Worm (Caenorhabditis elegans): ENCODE data around the gene F10A3.4.

F10A3.4 gene

DNA sequence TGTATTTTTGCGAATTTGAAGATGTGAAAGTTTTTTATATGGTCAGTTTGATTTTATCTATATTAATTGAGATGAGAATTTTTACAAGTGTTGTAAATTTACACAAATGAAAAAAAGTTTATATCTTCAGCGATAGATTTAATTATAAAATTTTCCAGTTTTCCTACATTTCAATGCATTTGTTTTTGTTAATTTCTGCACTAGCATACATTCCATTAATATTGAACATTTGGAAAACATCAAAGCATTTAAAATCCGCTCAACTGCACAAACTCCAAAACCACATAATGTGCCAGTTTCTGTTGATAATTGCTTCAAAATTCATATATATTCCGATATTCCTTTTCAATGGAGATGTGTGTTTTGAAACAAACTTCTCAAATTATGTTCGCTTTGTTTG lies 34.0 kb downstream of the F10A3.4 start, which contains the start of gene srh-277:
srh-277 (plus strand) TSS at position 301 of the 400 bp plus-strand sequence.
- TF ChIP-seq ceh-63 (GFP tag; optimal IDR thresholded peaks at IDR 0.05): no peak
- TF ChIP-seq lin-35 (GFP tag; optimal IDR thresholded peaks at IDR 0.05): no peak
- no peak for TF ChIP-seq egl-27 (tag; optimal IDR thresholded peaks at IDR 0.05)
- no peak for TF ChIP-seq ceh-88 (GFP tag; IDR thresholded peaks at IDR 0.05)
- no peak for TF ChIP-seq lin-14 (GFP tag; optimal IDR thresholded peaks at IDR 0.05)
- no peak for TF ChIP-seq mep-1 (tag; optimal IDR thresholded peaks at IDR 0.05)

DNA sequence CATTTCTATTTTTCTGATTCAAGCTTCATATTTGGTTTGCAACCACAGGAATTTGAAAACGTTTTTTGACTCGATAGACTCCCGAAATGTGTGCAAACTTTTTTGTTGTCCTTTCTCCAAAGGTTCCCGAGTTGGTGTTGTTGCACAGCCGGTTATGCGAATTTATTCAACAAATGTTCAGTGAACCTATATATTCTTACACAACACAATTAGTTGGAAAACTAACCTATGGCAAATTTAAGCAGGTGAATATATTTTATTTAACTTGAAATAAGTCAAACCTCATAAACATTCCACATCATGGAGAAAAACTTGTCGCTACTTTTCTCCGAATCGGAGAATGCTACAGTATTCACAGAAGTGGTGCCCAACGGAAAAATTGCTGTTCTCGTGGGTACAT lies 34.5 kb downstream of the F10A3.4 start, which contains the start of gene srz-14:
srz-14 (plus strand) TSS at position 301 of the 400 bp plus-strand sequence.
- TF ChIP-seq zag-1 (tag; optimal IDR thresholded peaks at IDR 0.05) (no peak), snu-23 (GFP tag; optimal IDR thresholded peaks at IDR 0.05) (no peak), unc-30 (tag; optimal IDR thresholded peaks at IDR 0.05) (no peak), aha-1 (tag; optimal IDR thresholded peaks at IDR 0.05) (no peak), F16B12.6 (tag; optimal IDR thresholded peaks at IDR 0.05) (no peak), rnt-1 (tag; optimal IDR thresholded peaks at IDR 0.05) (no peak), ztf-4 (tag; optimal IDR thresholded peaks at IDR 0.05) (no peak), ztf-11 (tag; optimal IDR thresholded peaks at IDR 0.05) (no peak), pqm-1 (tag; optimal IDR thresholded peaks at IDR 0.05) (no peak), pag-3 (tag; optimal IDR thresholded peaks at IDR 0.05; ENCODE audit: borderline replicate concordance, insufficient read depth) (no peak), ceh-82 (tag; optimal IDR thresholded peaks at IDR 0.05) (no peak), tbx-2 (tag; optimal IDR thresholded peaks at IDR 0.05) (no peak), nhr-11 (tag; optimal IDR thresholded peaks at IDR 0.05) (no peak), sptf-1 (tag; optimal IDR thresholded peaks at IDR 0.05) (no peak), xbp-1 (tag; optimal IDR thresholded peaks at IDR 0.05) (no peak), grh-1 (GFP tag; IDR thresholded peaks at IDR 0.05) (no peak), dpl-1 (GFP tag; optimal IDR thresholded peaks at IDR 0.05) (no peak), snpc-4 (tag; optimal IDR thresholded peaks at IDR 0.05) (no peak)

DNA sequence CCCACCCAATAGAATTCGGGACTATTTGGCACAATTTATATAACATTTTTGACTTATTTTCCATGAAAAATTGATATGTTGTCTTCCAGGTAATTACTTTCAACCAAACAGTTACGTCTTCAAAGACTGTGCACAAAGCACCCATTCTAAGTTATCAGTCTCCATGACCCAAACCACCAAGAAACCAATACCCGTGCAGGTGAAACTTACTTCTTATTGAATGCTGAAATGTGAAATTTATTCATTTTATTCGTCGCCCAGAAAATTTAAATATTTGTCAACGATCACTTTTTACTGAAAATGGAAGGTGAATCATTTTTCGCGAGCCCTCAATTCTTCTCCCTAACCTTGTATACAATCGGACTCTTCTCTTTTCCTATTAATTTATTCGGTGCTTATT lies 41.6 kb downstream of the F10A3.4 start, which contains the start of gene srh-281:
srh-281 (plus strand) TSS at position 301 of the 400 bp plus-strand sequence.
- no peak for TF ChIP-seq ceh-63 (GFP tag; optimal IDR thresholded peaks at IDR 0.05)
- no peak for TF ChIP-seq nhr-85 (tag)
- no peak for TF ChIP-seq nhr-71 (tag; optimal IDR thresholded peaks at IDR 0.05)
- no peak for TF ChIP-seq mep-1 (tag; optimal IDR thresholded peaks at IDR 0.05)
- TF ChIP-seq dpl-1 (GFP tag; optimal IDR thresholded peaks at IDR 0.05): no peak
- no peak for TF ChIP-seq pag-3 (tag; optimal IDR thresholded peaks at IDR 0.05; ENCODE audit: borderline replicate concordance, insufficient read depth)
- TF ChIP-seq ztf-4 (tag; optimal IDR thresholded peaks at IDR 0.05): no peak
- no peak for TF ChIP-seq pqm-1 (tag; optimal IDR thresholded peaks at IDR 0.05)
- TF ChIP-seq unc-130 (tag; optimal IDR thresholded peaks at IDR 0.05): no peak
- no peak for TF ChIP-seq fos-1 (tag; optimal IDR thresholded peaks at IDR 0.05)
- TF ChIP-seq ces-1 (GFP tag; optimal IDR thresholded peaks at IDR 0.05): no peak
- TF ChIP-seq nhr-90 (tag; optimal IDR thresholded peaks at IDR 0.05; ENCODE audit: poor library complexity): no peak
- TF ChIP-seq elt-3 (tag; optimal IDR thresholded peaks at IDR 0.05): no peak
- no peak for TF ChIP-seq lin-14 (GFP tag; optimal IDR thresholded peaks at IDR 0.05)

DNA sequence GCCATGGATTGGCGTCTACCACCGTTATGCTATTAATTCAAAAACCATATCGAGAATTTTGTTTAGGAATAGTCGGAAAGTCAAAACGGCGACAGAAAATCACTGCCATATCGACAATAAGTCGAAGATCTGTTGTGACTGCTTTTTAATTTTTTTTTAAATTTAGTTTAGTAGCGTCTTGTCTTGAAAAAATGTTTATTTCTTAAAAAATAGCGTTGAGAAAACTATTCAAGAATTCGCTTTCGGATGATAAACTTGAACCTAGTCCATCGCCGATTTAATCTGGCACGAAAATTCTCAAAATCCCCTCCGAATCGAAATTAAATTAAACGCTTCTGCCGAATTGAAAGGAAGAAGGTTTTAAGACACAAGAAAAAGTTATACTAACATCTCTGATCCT lies 43.2 kb downstream of the F10A3.4 start, which contains the start of gene srh-279:
srh-279 (plus strand) TSS at position 301 of the 400 bp plus-strand sequence.
- TF ChIP-seq swsn-7 (tag; optimal IDR thresholded peaks at IDR 0.05) (no peak), lin-14 (GFP tag; optimal IDR thresholded peaks at IDR 0.05) (no peak), irx-1 (tag; optimal IDR thresholded peaks at IDR 0.05) (no peak), hpl-2 (GFP tag; optimal IDR thresholded peaks at IDR 0.05) (no peak), sup-37 (GFP tag; optimal IDR thresholded peaks at IDR 0.05) (no peak), F16B12.6 (tag; optimal IDR thresholded peaks at IDR 0.05) (no peak), fkh-10 (GFP tag; optimal IDR thresholded peaks at IDR 0.05) (no peak), nhr-85 (tag) (no peak), fkh-4 (tag; optimal IDR thresholded peaks at IDR 0.05; ENCODE audit: borderline replicate concordance) (no peak), efl-3 (GFP tag; optimal IDR thresholded peaks at IDR 0.05) (no peak), hlh-4 (tag; optimal IDR thresholded peaks at IDR 0.05) (no peak), zip-4 (GFP tag; optimal IDR thresholded peaks at IDR 0.05) (no peak), tbx-2 (tag; optimal IDR thresholded peaks at IDR 0.05) (no peak), xbp-1 (tag; optimal IDR thresholded peaks at IDR 0.05) (no peak), ceh-63 (GFP tag; optimal IDR thresholded peaks at IDR 0.05) (no peak), egl-13 (tag; optimal IDR thresholded peaks at IDR 0.05) (no peak), C16A3.4 (tag; optimal IDR thresholded peaks at IDR 0.05) (no peak), nhr-19 (GFP tag; conservative IDR thresholded peaks at IDR 0.05) (no peak), C04F5.9 (tag; optimal IDR thresholded peaks at IDR 0.05) (no peak), unc-30 (tag; optimal IDR thresholded peaks at IDR 0.05) (no peak)
